Fruit fly (Drosophila melanogaster) whole organism, wandering third instar larva: ENCODE results near the gene CG8813.
A peak's percentile ranks its signal among the peaks of the same experiment; 100 is the strongest.

Experiments
- Abd-B ChIP-seq: fragments of >200 bp; optimal IDR thresholded peaks from 2 replicates; lab custom pipeline; 2017; ENCODE audit warnings: missing biosample characterization, missing genetic modification characterization
- CG32264 ChIP-seq: fragments of 200-800 bp; sonication (Bioruptor generic); optimal IDR thresholded peaks from 2 replicates; lab custom pipeline; 2016; ENCODE audit warnings: missing biosample characterization, missing genetic modification characterization
- CG9705 ChIP-seq: fragments of 200-800 bp; sonication (Bioruptor generic); optimal IDR thresholded peaks from 2 replicates; lab custom pipeline; 2018; ENCODE audit warnings: missing biosample characterization, mild to moderate bottlenecking, missing genetic modification characterization
- CrebA ChIP-seq: fragments of 200-800 bp; sonication (Bioruptor generic); optimal IDR thresholded peaks from 2 replicates; lab custom pipeline; 2016; ENCODE audit warnings: missing biosample characterization, mild to moderate bottlenecking, missing genetic modification characterization, borderline replicate concordance
- Dfd ChIP-seq: fragments of >200 bp; optimal IDR thresholded peaks from 2 replicates; lab custom pipeline; 2017; ENCODE audit warnings: missing biosample characterization, missing genetic modification characterization
- Dif ChIP-seq: fragments of 200-275, 200-300 bp; sonication (Bioruptor generic); optimal IDR thresholded peaks from 2 replicates; lab custom pipeline; 2018; ENCODE audit warnings: missing biosample characterization, missing genetic modification characterization; ENCODE audit not compliant: partially characterized antibody
- GATAd ChIP-seq: sonication (Bioruptor generic); optimal IDR thresholded peaks from 2 replicates; lab custom pipeline; 2016; ENCODE audit warnings: missing biosample characterization, missing genetic modification characterization
- HLH106 ChIP-seq: fragments of 200-800 bp; optimal IDR thresholded peaks from 3 replicates; lab custom pipeline; 2019; ENCODE audit warnings: missing biosample characterization, mild to moderate bottlenecking, missing genetic modification characterization, moderate library complexity
- Hnf4 ChIP-seq: fragments of 200-800 bp; sonication (Bioruptor generic); optimal IDR thresholded peaks from 2 replicates; lab custom pipeline; 2016; ENCODE audit warnings: missing biosample characterization, mild to moderate bottlenecking, missing genetic modification characterization
- Hr78 ChIP-seq: fragments of >200 bp; optimal IDR thresholded peaks from 2 replicates; lab custom pipeline; 2017; ENCODE audit warnings: missing biosample characterization, missing genetic modification characterization
- Hr83 ChIP-seq: fragments of 200-300 bp; sonication (Bioruptor generic); optimal IDR thresholded peaks from 2 replicates; lab custom pipeline; 2016; ENCODE audit warnings: missing biosample characterization, mild to moderate bottlenecking, missing genetic modification characterization, moderate library complexity; ENCODE audit not compliant: poor library complexity, severe bottlenecking
- Jra ChIP-seq: sonication (Bioruptor generic); optimal IDR thresholded peaks from 2 replicates; lab custom pipeline; 2016; ENCODE audit warnings: missing biosample characterization, missing genetic modification characterization
- Mio ChIP-seq: sonication (Bioruptor generic); optimal IDR thresholded peaks from 2 replicates; lab custom pipeline; 2016; ENCODE audit warnings: missing biosample characterization, missing genetic modification characterization
- Myc ChIP-seq: fragments of >200 bp; optimal IDR thresholded peaks from 2 replicates; lab custom pipeline; 2017
- N ChIP-seq: fragments of >200 bp; optimal IDR thresholded peaks from 2 replicates; lab custom pipeline; 2018; ENCODE audit warnings: missing biosample characterization, missing external identifiers, missing genetic modification characterization
- OdsH ChIP-seq: fragments of 200-800 bp; sonication (Bioruptor generic); optimal IDR thresholded peaks from 2 replicates; lab custom pipeline; 2016; ENCODE audit warnings: missing biosample characterization, mild to moderate bottlenecking, missing genetic modification characterization
- Rel ChIP-seq, 2 experiments: fragments of 200-800 bp; sonication (Bioruptor generic) in 1 of 2; optimal IDR thresholded peaks; 2 replicates in 1 of 2; 3 replicates in 1 of 2; lab custom pipeline; 2016 to 2019; ENCODE audit warnings: mild to moderate bottlenecking in 2 of 2, missing biosample characterization in 2 of 2, missing genetic modification characterization in 2 of 2, moderate library complexity in 1 of 2
- Sp1 ChIP-seq: fragments of 200-800 bp; sonication (Bioruptor generic); optimal IDR thresholded peaks from 3 replicates; lab custom pipeline; 2019; ENCODE audit warnings: missing biosample characterization, mild to moderate bottlenecking, missing genetic modification characterization, moderate library complexity
- Vsx2 ChIP-seq: fragments of 200-300, 225-300 bp; sonication (Bioruptor generic); optimal IDR thresholded peaks from 2 replicates; lab custom pipeline; 2018; ENCODE audit warnings: missing biosample characterization, missing genetic modification characterization; ENCODE audit not compliant: partially characterized antibody
- br ChIP-seq: fragments of 200-800 bp; sonication (Bioruptor generic); optimal IDR thresholded peaks from 2 replicates; lab custom pipeline; 2016; ENCODE audit warnings: missing biosample characterization, missing genetic modification characterization
- brk ChIP-seq: fragments of 200-800 bp; sonication (Bioruptor generic); optimal IDR thresholded peaks from 2 replicates; lab custom pipeline; 2016; ENCODE audit warnings: missing biosample characterization, mild to moderate bottlenecking, missing genetic modification characterization
- dl ChIP-seq, 2 experiments: fragments of 175-275, 200-275 bp in 1 of 2; fragments of 200-275 bp in 1 of 2; sonication (Bioruptor generic); optimal IDR thresholded peaks; lab custom pipeline; 2018; ENCODE audit warnings: mild to moderate bottlenecking in 2 of 2, missing biosample characterization in 2 of 2, missing genetic modification characterization in 2 of 2, moderate library complexity in 2 of 2; ENCODE audit not compliant: partially characterized antibody in 2 of 2, insufficient read depth in 1 of 2
- dmrt93B ChIP-seq: fragments of 200-800 bp; sonication (Bioruptor generic); optimal IDR thresholded peaks from 2 replicates; lab custom pipeline; 2018; ENCODE audit warnings: missing biosample characterization, mild to moderate bottlenecking, missing genetic modification characterization
- dsf ChIP-seq: sonication (Bioruptor generic); optimal IDR thresholded peaks from 2 replicates; lab custom pipeline; 2016; ENCODE audit warnings: missing biosample characterization, missing genetic modification characterization, borderline replicate concordance
- ey ChIP-seq: fragments of 200-800 bp; sonication (Bioruptor generic); optimal IDR thresholded peaks from 2 replicates; lab custom pipeline; 2016; ENCODE audit warnings: missing biosample characterization, missing genetic modification characterization
- foxo ChIP-seq, 2 experiments: fragments of 200-800 bp; sonication (Bioruptor generic); optimal IDR thresholded peaks; 2 replicates in 1 of 2; 3 replicates in 1 of 2; lab custom pipeline; 2016 to 2017; ENCODE audit warnings: missing biosample characterization in 2 of 2, missing genetic modification characterization in 2 of 2
- fru ChIP-seq: fragments of 200-800 bp; sonication (Bioruptor generic); optimal IDR thresholded peaks from 3 replicates; lab custom pipeline; 2016; ENCODE audit warnings: missing biosample characterization, mild to moderate bottlenecking, missing genetic modification characterization
- h ChIP-seq: fragments of 200-800 bp; sonication (Bioruptor generic); optimal IDR thresholded peaks from 3 replicates; lab custom pipeline; 2016; ENCODE audit warnings: missing biosample characterization, mild to moderate bottlenecking, missing genetic modification characterization
- jim ChIP-seq: fragments of 175-275, 200-325 bp; sonication (Bioruptor generic); optimal IDR thresholded peaks from 2 replicates; lab custom pipeline; 2016; ENCODE audit warnings: missing biosample characterization, mild to moderate bottlenecking, missing genetic modification characterization
- lola ChIP-seq: fragments of >200 bp; optimal IDR thresholded peaks from 2 replicates; lab custom pipeline; 2017; ENCODE audit warnings: missing biosample characterization, missing genetic modification characterization
- pan ChIP-seq: fragments of >200 bp; optimal IDR thresholded peaks from 2 replicates; lab custom pipeline; 2017
- psq ChIP-seq: fragments of 200-800 bp; sonication (Bioruptor generic); optimal IDR thresholded peaks from 3 replicates; lab custom pipeline; 2017; ENCODE audit warnings: missing biosample characterization, mild to moderate bottlenecking, missing genetic modification characterization, moderate library complexity
- rgr ChIP-seq: fragments of 200-800 bp; sonication (Bioruptor generic); optimal IDR thresholded peaks from 3 replicates; lab custom pipeline; 2016; ENCODE audit warnings: missing biosample characterization, mild to moderate bottlenecking, missing genetic modification characterization
- sage ChIP-seq: fragments of 200-800 bp; sonication (Bioruptor generic); optimal IDR thresholded peaks from 2 replicates; lab custom pipeline; 2016; ENCODE audit warnings: missing biosample characterization, mild to moderate bottlenecking, missing genetic modification characterization
- sv ChIP-seq: fragments of 200-800 bp; sonication (Bioruptor generic); optimal IDR thresholded peaks from 3 replicates; lab custom pipeline; 2016; ENCODE audit warnings: missing biosample characterization, missing genetic modification characterization
- tai ChIP-seq: sonication (Bioruptor generic); optimal IDR thresholded peaks from 2 replicates; lab custom pipeline; 2016; ENCODE audit warnings: missing biosample characterization, missing genetic modification characterization
- usp ChIP-seq: fragments of >200 bp; optimal IDR thresholded peaks from 2 replicates; lab custom pipeline; 2017; ENCODE audit warnings: missing biosample characterization, missing genetic modification characterization
- woc ChIP-seq: sonication (Bioruptor generic); optimal IDR thresholded peaks from 2 replicates; lab custom pipeline; 2016; ENCODE audit warnings: missing biosample characterization, mild to moderate bottlenecking, missing genetic modification characterization

CG8813 gene

DNA sequence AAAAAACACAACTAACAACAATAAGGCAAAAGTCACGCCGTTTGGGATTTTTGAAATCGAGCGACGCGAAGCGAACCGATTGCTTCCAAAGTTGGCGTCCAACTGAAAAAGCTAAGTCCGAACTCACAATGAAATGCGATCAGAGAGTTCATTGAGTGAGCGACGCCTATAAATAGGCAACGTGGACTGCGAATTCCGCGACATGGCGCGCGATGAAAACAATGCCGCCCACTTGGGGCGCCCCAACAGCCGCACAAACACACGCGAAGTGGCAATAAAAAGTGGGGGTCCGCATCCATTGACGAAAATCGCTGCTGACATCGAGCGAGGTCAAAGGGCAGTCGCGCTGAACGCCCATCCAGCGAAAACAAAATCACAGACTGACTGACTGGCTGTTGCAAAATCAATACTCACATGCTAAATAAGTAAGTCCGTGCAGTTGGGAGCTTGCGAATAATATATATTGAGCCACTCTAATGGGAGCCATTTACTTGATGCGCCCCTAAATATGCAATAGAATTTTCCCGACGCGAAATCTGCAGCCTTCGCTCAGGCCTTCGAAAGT is 14.2 kb upstream of the CG8813 start:
- TF ChIP-seq sage (GFP tag; lab: Kevin White, UChicago) = no peak
- TF ChIP-seq Sp1 (GFP tag; lab: Kevin White, UChicago) = no peak
- no peak for TF ChIP-seq GATAd (GFP tag; lab: Kevin White, UChicago)
- peak; percentile 74 for TF ChIP-seq Myc (lab: Kevin White, UChicago)
- peak; percentile 8 for TF ChIP-seq Hr83
- peak; percentile 50 for TF ChIP-seq N (GFP tag; lab: Kevin White, UChicago)
- TF ChIP-seq Hr78 (GFP tag; lab: Kevin White, UChicago) = no peak
- no peak for TF ChIP-seq Dif (GFP tag; lab: Kevin White, UChicago)
- TF ChIP-seq foxo (GFP tag; optimal IDR thresholded peaks at IDR 0.05; lab: Kevin White, UChicago) = no peak

- no peak for TF ChIP-seq Hr78 (GFP tag; lab: Kevin White, UChicago)
- no peak for TF ChIP-seq Dfd (GFP tag; lab: Kevin White, UChicago)
- peak in 1 of 2 experiments; percentile 81 for TF ChIP-seq foxo (GFP tag; optimal IDR thresholded peaks at IDR 0.05; lab: Kevin White, UChicago)
- TF ChIP-seq Mio (GFP tag; lab: Kevin White, UChicago) = peak; percentile 77
- TF ChIP-seq Vsx2 (GFP tag; lab: Kevin White, UChicago) = no peak
- peak; percentile 83 for TF ChIP-seq Hnf4 (GFP tag; lab: Kevin White, UChicago)
- TF ChIP-seq dsf (GFP tag; lab: Kevin White, UChicago) = no peak
- TF ChIP-seq CG32264 (GFP tag; lab: Kevin White, UChicago) = no peak
- peak; percentile 38 for TF ChIP-seq tai
- TF ChIP-seq usp (GFP tag; lab: Kevin White, UChicago) = no peak
- peak; percentile 73 for TF ChIP-seq ey (GFP tag; lab: Kevin White, UChicago)
- peak; percentile 70 for TF ChIP-seq sv (GFP tag; lab: Kevin White, UChicago)
- TF ChIP-seq Rel (GFP tag; optimal IDR thresholded peaks at IDR 0.05; lab: Kevin White, UChicago) = no peak
- TF ChIP-seq Rel (tag; optimal IDR thresholded peaks at IDR 0.05; lab: Kevin White, UChicago) = peak; percentile 53
- TF ChIP-seq HLH106 (tag; lab: Kevin White, UChicago) = peak; percentile 82
- no peak for TF ChIP-seq lola (GFP tag; lab: Kevin White, UChicago)
- TF ChIP-seq Jra (GFP tag; lab: Kevin White, UChicago) = peak; percentile 29
- TF ChIP-seq brk = peak; percentile 4
- TF ChIP-seq jim (GFP tag; lab: Kevin White, UChicago) = peak; percentile 25
- TF ChIP-seq h (GFP tag; lab: Kevin White, UChicago) = peak; percentile 84
- peak; percentile 75 for TF ChIP-seq fru (GFP tag; lab: Kevin White, UChicago)
- no peak for TF ChIP-seq Abd-B (GFP tag; lab: Kevin White, UChicago)
- TF ChIP-seq pan (lab: Kevin White, UChicago) = no peak
- peak; percentile 89 for TF ChIP-seq dmrt93B
- TF ChIP-seq woc (GFP tag; lab: Kevin White, UChicago) = peak; percentile 59
- peak; percentile 78 for TF ChIP-seq Myc (lab: Kevin White, UChicago)
- peak; percentile 52 for TF ChIP-seq sage (GFP tag; lab: Kevin White, UChicago)
- no peak for TF ChIP-seq N (GFP tag; lab: Kevin White, UChicago)
- TF ChIP-seq OdsH (GFP tag; lab: Kevin White, UChicago) = peak; percentile 73
- TF ChIP-seq Dif (GFP tag; lab: Kevin White, UChicago) = no peak
- no peak for TF ChIP-seq dl (GFP tag; optimal IDR thresholded peaks at IDR 0.05; lab: Kevin White, UChicago; ENCODE audit: insufficient read depth in 1 of 2, partially characterized antibody in 2 of 2)
- TF ChIP-seq GATAd (GFP tag; lab: Kevin White, UChicago) = peak; percentile 51
- TF ChIP-seq CrebA (GFP tag; lab: Kevin White, UChicago) = peak; percentile 4
- TF ChIP-seq Hr83 = peak; percentile 87
- TF ChIP-seq CG9705 = peak; percentile 88
- TF ChIP-seq rgr (GFP tag; lab: Kevin White, UChicago) = peak; percentile 91
- peak; percentile 84 for TF ChIP-seq Sp1 (GFP tag; lab: Kevin White, UChicago)
- peak; percentile 69 for TF ChIP-seq psq (GFP tag; lab: Kevin White, UChicago)
- TF ChIP-seq br (GFP tag; lab: Kevin White, UChicago) = peak; percentile 81
These were observed 13.5 kb upstream of the CG8813 start, which contains the start of the genes CG3104 and RpS21 for dm6 chr2L:2855773-2856615. CG3104 (minus strand) TSS chr2L:2855778. RpS21 (plus strand) TSS chr2L:2856070.
